Fruit fly (Drosophila melanogaster): ENCODE measurements around the gene Pcif1.
A peak's percentile ranks its signal among the peaks of the same experiment; 100 is the strongest.

dm6 chr3L:20784812-20785671 lies 955 bp downstream of the Pcif1 start:
- TF ChIP-seq CG11617 (GFP tag; optimal IDR thresholded peaks at IDR 0.05), result peak; percentile 54
- no peak for TF ChIP-seq cnc (optimal IDR thresholded peaks at IDR 0.05)
- TF ChIP-seq CG33017 (tag; optimal IDR thresholded peaks at IDR 0.05), result peak; percentile 39
- no peak for TF ChIP-seq Clk (GFP tag; optimal IDR thresholded peaks at IDR 0.05)
- TF ChIP-seq pad (GFP tag; optimal IDR thresholded peaks at IDR 0.05), result peak; percentile 68
- TF ChIP-seq Hr96 (GFP tag; optimal IDR thresholded peaks at IDR 0.05), result peak; percentile 60
- peak; percentile 58 for TF ChIP-seq Mnt (GFP tag; optimal IDR thresholded peaks at IDR 0.05)
- TF ChIP-seq CG7045 (GFP tag; optimal IDR thresholded peaks at IDR 0.05), result peak; percentile 4
- TF ChIP-seq Crg-1 (GFP tag; optimal IDR thresholded peaks at IDR 0.05), result peak; percentile 31
- no peak for TF ChIP-seq kay (GFP tag; ENCODE audit: borderline replicate concordance)
- TF ChIP-seq ovo (GFP tag; optimal IDR thresholded peaks at IDR 0.05), result peak; percentile 93

All from whole organism, adult.